Worm (Caenorhabditis elegans) whole organism, L3 larva: ENCODE results near the gene eif-2D.
A peak's percentile ranks its signal among the peaks of the same experiment; 100 is the strongest.

Source experiments
- ZK546.5 ChIP-seq: sonication (generic microtip); optimal IDR thresholded peaks from 2 replicates; lab custom pipeline; 2017; ENCODE audit warnings: missing biosample characterization, missing genetic modification characterization
- aly-2 ChIP-seq: fragments of 150-350 bp; optimal IDR thresholded peaks from 2 replicates; lab custom pipeline; 2014; ENCODE audit warnings: missing biosample characterization, missing genetic modification characterization
- ama-1 ChIP-seq: fragments of 150-350 bp; optimal IDR thresholded peaks from 2 replicates; lab custom pipeline; 2018
- ceh-28 ChIP-seq: fragments of 150-350 bp; optimal IDR thresholded peaks from 2 replicates; lab custom pipeline; 2014; ENCODE audit warnings: missing biosample characterization, missing genetic modification reagents, missing genetic modification characterization
- ceh-82 ChIP-seq: fragments of 150-350 bp; optimal IDR thresholded peaks from 2 replicates; lab custom pipeline; 2014; ENCODE audit warnings: missing biosample characterization, missing genetic modification characterization
- ceh-9 ChIP-seq: sonication (generic microtip); optimal IDR thresholded peaks from 2 replicates; lab custom pipeline; 2018; ENCODE audit warnings: missing biosample characterization, missing genetic modification characterization
- daf-12 ChIP-seq: fragments of 150-350 bp; optimal IDR thresholded peaks from 2 replicates; lab custom pipeline; 2014; ENCODE audit warnings: missing biosample characterization, missing genetic modification reagents, missing genetic modification characterization
- egl-27 ChIP-seq: sonication (generic microtip); optimal IDR thresholded peaks from 4 replicates; lab custom pipeline; 2017; ENCODE audit warnings: missing biosample characterization, missing genetic modification reagents, missing genetic modification characterization
- egl-5 ChIP-seq: fragments of 150-350 bp; optimal IDR thresholded peaks from 2 replicates; lab custom pipeline; 2017; ENCODE audit warnings: missing biosample characterization, missing genetic modification reagents, missing genetic modification characterization, inconsistent platforms
- elt-1 ChIP-seq: fragments of 150-350 bp; optimal IDR thresholded peaks from 2 replicates; lab custom pipeline; 2014; ENCODE audit warnings: missing biosample characterization, missing genetic modification characterization
- elt-2 ChIP-seq: sonication (generic microtip); optimal IDR thresholded peaks from 2 replicates; lab custom pipeline; 2016; ENCODE audit warnings: missing genetic modification reagents, mild to moderate bottlenecking, missing genetic modification characterization, missing compliant biosample characterization
- eor-1 ChIP-seq, 2 experiments: fragments of 150-350 bp; optimal IDR thresholded peaks; 2 replicates each; lab custom pipeline; 2014 to 2018; ENCODE audit warnings: missing biosample characterization in 2 of 2, missing genetic modification characterization in 2 of 2
- fkh-10 ChIP-seq: sonication (generic microtip); optimal IDR thresholded peaks from 2 replicates; lab custom pipeline; 2017; ENCODE audit warnings: missing biosample characterization, missing genetic modification reagents, missing genetic modification characterization
- fos-1 ChIP-seq: fragments of 150-350 bp; optimal IDR thresholded peaks from 2 replicates; lab custom pipeline; 2014; ENCODE audit warnings: missing biosample characterization, missing genetic modification characterization
- hmg-11 ChIP-seq: sonication (generic microtip); optimal IDR thresholded peaks from 2 replicates; lab custom pipeline; 2016; ENCODE audit warnings: missing genetic modification characterization, missing compliant biosample characterization
- jun-1 ChIP-seq: fragments of 150-350 bp; optimal IDR thresholded peaks from 2 replicates; lab custom pipeline; 2014; ENCODE audit warnings: missing biosample characterization, missing genetic modification reagents, missing genetic modification characterization
- lin-15B ChIP-seq: fragments of 150-350 bp; optimal IDR thresholded peaks from 2 replicates; lab custom pipeline; 2014; ENCODE audit warnings: missing biosample characterization, missing genetic modification characterization
- lin-39 ChIP-seq: fragments of 150-350 bp; optimal IDR thresholded peaks from 2 replicates; lab custom pipeline; 2018; ENCODE audit warnings: missing biosample characterization, missing genetic modification reagents, missing genetic modification characterization
- lsy-12 ChIP-seq: sonication (generic microtip); optimal IDR thresholded peaks from 2 replicates; lab custom pipeline; 2016; ENCODE audit warnings: mild to moderate bottlenecking, missing genetic modification characterization, missing compliant biosample characterization
- mdl-1 ChIP-seq: fragments of 150-350 bp; optimal IDR thresholded peaks from 2 replicates; lab custom pipeline; 2014; ENCODE audit warnings: missing biosample characterization, missing genetic modification characterization
- nfya-1 ChIP-seq: sonication (generic microtip); optimal IDR thresholded peaks from 2 replicates; lab custom pipeline; 2017; ENCODE audit warnings: missing genetic modification characterization, mild to moderate bottlenecking, missing compliant biosample characterization, antibody characterized with exemption, moderate library complexity; ENCODE audit not compliant: insufficient read depth
- nhr-11 ChIP-seq: fragments of 150-350 bp; optimal IDR thresholded peaks from 2 replicates; lab custom pipeline; 2014; ENCODE audit warnings: missing biosample characterization, missing genetic modification characterization
- nhr-12 ChIP-seq: fragments of 150-350 bp; optimal IDR thresholded peaks from 2 replicates; lab custom pipeline; 2014; ENCODE audit warnings: missing biosample characterization, missing genetic modification characterization
- nhr-23 ChIP-seq: fragments of 150-350 bp; optimal IDR thresholded peaks from 2 replicates; lab custom pipeline; 2014; ENCODE audit warnings: missing biosample characterization, missing genetic modification reagents, missing genetic modification characterization
- nhr-43 ChIP-seq: sonication (generic microtip); optimal IDR thresholded peaks from 2 replicates; lab custom pipeline; 2016; ENCODE audit warnings: mild to moderate bottlenecking, missing genetic modification characterization, missing compliant biosample characterization; ENCODE audit not compliant: poor library complexity, severe bottlenecking
- nhr-67 ChIP-seq: fragments of 150-350 bp; optimal IDR thresholded peaks from 2 replicates; lab custom pipeline; 2014; ENCODE audit warnings: missing biosample characterization, missing genetic modification characterization
- nhr-76 ChIP-seq: fragments of 150-350 bp; sonication (generic microtip); optimal IDR thresholded peaks from 5 replicates; lab custom pipeline; 2014; ENCODE audit warnings: missing biosample characterization, missing genetic modification characterization
- nhr-77 ChIP-seq: fragments of 150-350 bp; optimal IDR thresholded peaks from 2 replicates; lab custom pipeline; 2014; ENCODE audit warnings: missing biosample characterization, missing genetic modification characterization
- pha-4 ChIP-seq: fragments of 150-350 bp; optimal IDR thresholded peaks from 2 replicates; lab custom pipeline; 2014; ENCODE audit warnings: missing biosample characterization, missing genetic modification reagents, missing genetic modification characterization
- pqm-1 ChIP-seq: fragments of 150-350 bp; optimal IDR thresholded peaks from 2 replicates; lab custom pipeline; 2017; ENCODE audit warnings: missing biosample characterization, missing genetic modification characterization, inconsistent platforms
- skn-1 ChIP-seq: fragments of 150-350 bp; optimal IDR thresholded peaks from 2 replicates; lab custom pipeline; 2014; ENCODE audit warnings: missing biosample characterization, missing genetic modification characterization
- snpc-4 ChIP-seq: fragments of 150-350 bp; optimal IDR thresholded peaks from 2 replicates; lab custom pipeline; 2014; ENCODE audit warnings: missing biosample characterization, missing genetic modification characterization
- tbx-2 ChIP-seq: sonication (generic microtip); optimal IDR thresholded peaks from 2 replicates; lab custom pipeline; 2016; ENCODE audit warnings: mild to moderate bottlenecking, missing genetic modification characterization, missing compliant biosample characterization
- unc-62 ChIP-seq: fragments of 150-350 bp; sonication (generic microtip); optimal IDR thresholded peaks from 4 replicates; lab custom pipeline; 2014; ENCODE audit warnings: missing biosample characterization, missing genetic modification reagents, missing genetic modification characterization
- zag-1 ChIP-seq: fragments of 150-350 bp; optimal IDR thresholded peaks from 2 replicates; lab custom pipeline; 2014; ENCODE audit warnings: missing biosample characterization, missing genetic modification characterization
- ztf-11 ChIP-seq: fragments of 150-350 bp; optimal IDR thresholded peaks from 2 replicates; lab custom pipeline; 2014; ENCODE audit warnings: missing biosample characterization, missing genetic modification characterization
- ztf-4 ChIP-seq: fragments of 150-350 bp; optimal IDR thresholded peaks from 2 replicates; lab custom pipeline; 2014; ENCODE audit warnings: missing biosample characterization, missing genetic modification characterization

Gene eif-2D

DNA sequence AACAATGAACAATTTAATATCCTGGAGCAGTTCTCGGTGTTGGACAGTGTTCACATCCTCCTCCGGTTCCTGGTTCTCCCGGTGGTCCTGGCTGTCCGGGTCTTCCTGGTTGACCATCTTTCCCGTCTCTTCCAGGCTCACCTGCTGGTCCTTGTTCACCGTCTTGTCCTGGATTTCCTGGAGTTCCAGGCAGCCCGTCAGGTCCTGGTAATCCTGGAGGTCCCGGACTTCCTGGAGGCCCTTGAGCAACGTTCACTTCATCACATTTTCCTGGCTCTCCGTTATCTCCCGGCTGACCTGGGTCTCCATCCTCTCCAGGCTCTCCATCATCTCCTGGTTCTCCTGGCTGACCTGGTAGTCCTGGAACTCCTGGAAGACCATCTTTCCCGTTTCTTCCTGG, 40.1 kb upstream of the eif-2D start:
- TF ChIP-seq fos-1 (tag; lab: Kevin White, UChicago) (no peak), ama-1 (no peak), ceh-28 (tag; lab: Kevin White, UChicago) (no peak), ceh-9 (no peak), lin-39 (no peak), ztf-11 (tag; lab: Kevin White, UChicago) (no peak), nfya-1 (tag; lab: Kevin White, UChicago) (no peak), unc-62 (GFP tag; lab: Kevin White, UChicago) (no peak), eor-1 (tag; optimal IDR thresholded peaks at IDR 0.05; lab: Kevin White, UChicago) (no peak), ceh-82 (tag; lab: Kevin White, UChicago) (no peak), nhr-76 (tag; lab: Kevin White, UChicago) (no peak), elt-1 (no peak)

DNA sequence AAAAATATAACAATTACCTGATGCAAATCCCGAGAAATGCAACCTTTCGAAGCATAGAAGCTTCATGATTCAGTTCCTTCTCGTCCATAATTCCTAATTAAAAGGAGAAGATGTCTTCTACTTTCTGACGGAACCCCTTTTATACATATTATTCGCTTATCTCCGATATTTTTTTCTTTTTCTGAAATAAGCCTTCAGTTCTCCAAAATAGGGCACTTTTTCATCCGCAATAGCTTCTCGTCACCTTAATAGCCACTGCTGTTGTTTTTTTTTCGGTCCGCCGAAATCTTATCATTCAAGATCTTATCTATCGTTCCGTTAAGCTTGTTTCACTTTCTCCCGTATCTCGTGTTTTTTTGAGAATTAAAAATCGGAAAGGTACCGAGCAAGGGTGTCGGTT, 39.2 kb upstream of the eif-2D start, which contains the start of gene bli-2:
TSS of gene bli-2 (minus strand) at position 101 of the 400 bp plus-strand sequence.
- TF ChIP-seq egl-5 (no peak), ZK546.5 (no peak), daf-12 (tag; lab: Kevin White, UChicago) (no peak), snpc-4 (tag; lab: Kevin White, UChicago) (no peak), ztf-4 (tag; lab: Kevin White, UChicago) (no peak), fos-1 (tag; lab: Kevin White, UChicago) (no peak), nhr-23 (tag; lab: Kevin White, UChicago) (no peak), lsy-12 (tag; lab: Kevin White, UChicago) (no peak), ztf-11 (tag; lab: Kevin White, UChicago) (no peak), nhr-76 (tag; lab: Kevin White, UChicago) (no peak), skn-1 (tag; lab: Kevin White, UChicago) (no peak), zag-1 (tag; lab: Kevin White, UChicago) (no peak), nhr-12 (no peak), nhr-43 (no peak), nfya-1 (tag; lab: Kevin White, UChicago) (no peak), aly-2 (no peak), unc-62 (GFP tag; lab: Kevin White, UChicago) (no peak)

DNA sequence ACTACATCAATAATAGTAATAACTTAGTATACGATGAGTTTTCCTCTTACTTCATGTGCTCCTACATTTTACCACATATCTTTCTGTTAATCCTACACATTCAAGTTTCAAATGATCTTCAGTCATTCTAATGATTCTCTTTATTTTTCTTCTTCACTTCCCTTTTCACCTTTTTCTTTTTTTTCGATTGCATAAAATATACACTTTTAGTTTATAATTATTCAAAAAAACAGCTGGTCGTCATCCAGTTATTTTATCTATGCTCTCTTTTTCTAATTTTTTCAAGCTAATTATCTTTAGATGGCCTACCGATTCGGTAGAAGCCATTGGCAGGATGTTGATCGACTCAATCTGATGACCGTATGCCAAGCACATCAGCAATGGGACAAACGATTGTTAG, 37.3 kb upstream of the eif-2D start, which contains the start of gene F59E12.1:
TSS of gene F59E12.1 (plus strand) at position 301 of the 400 bp plus-strand sequence.
- TF ChIP-seq snpc-4 (tag; lab: Kevin White, UChicago) (no peak), elt-2 (no peak), nhr-12 (no peak), elt-1 (no peak), mdl-1 (no peak), lsy-12 (tag; lab: Kevin White, UChicago) (no peak), nhr-77 (tag; lab: Kevin White, UChicago) (no peak), daf-12 (tag; lab: Kevin White, UChicago) (no peak), nhr-43 (no peak), pha-4 (tag; lab: Kevin White, UChicago) (no peak)

DNA sequence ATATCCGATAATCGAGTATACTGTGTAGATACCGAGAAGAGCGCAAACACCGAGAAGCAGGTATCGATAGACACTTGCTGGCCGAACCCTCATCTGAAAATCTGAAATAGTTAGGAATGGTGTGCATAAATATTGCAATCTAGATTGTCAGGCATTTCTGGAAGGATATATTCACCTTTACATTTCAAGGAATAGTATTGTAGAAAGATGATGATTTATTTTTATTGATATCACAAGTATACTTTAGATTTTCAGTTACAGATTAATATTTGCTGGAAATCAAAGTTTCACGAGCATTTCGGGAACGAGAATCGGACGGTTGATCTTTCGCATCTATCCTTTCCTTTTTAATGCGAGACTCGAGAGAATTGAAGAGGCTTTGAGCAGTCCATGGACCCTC, 31.8 kb upstream of the eif-2D start, which contains the start of gene fut-3:
TSS of gene fut-3 (minus strand) at position 101 of the 400 bp plus-strand sequence.
- no peak for TF ChIP-seq ceh-82 (tag; lab: Kevin White, UChicago)
- TF ChIP-seq, all 47 proteins: peak for 0

DNA sequence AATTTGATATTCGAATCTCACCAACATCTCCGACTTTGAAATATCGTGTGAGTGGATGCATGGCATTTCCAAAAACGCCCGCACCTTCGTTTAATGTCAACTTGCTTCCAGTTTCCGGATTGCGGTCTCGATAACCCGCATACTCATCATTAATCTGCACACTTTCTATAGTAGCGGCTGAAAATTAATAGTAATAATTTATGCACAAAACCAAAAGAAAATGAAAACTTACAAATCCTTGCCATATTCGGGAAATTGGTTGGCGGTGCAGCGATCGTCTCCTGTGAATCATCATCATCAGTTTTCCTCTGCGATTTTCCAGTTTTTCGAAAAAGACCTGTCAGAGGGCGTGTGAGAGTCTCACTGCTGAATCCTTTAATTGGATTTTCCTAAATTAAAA, 31.4 kb upstream of the eif-2D start:
- no peak for TF ChIP-seq egl-5

DNA sequence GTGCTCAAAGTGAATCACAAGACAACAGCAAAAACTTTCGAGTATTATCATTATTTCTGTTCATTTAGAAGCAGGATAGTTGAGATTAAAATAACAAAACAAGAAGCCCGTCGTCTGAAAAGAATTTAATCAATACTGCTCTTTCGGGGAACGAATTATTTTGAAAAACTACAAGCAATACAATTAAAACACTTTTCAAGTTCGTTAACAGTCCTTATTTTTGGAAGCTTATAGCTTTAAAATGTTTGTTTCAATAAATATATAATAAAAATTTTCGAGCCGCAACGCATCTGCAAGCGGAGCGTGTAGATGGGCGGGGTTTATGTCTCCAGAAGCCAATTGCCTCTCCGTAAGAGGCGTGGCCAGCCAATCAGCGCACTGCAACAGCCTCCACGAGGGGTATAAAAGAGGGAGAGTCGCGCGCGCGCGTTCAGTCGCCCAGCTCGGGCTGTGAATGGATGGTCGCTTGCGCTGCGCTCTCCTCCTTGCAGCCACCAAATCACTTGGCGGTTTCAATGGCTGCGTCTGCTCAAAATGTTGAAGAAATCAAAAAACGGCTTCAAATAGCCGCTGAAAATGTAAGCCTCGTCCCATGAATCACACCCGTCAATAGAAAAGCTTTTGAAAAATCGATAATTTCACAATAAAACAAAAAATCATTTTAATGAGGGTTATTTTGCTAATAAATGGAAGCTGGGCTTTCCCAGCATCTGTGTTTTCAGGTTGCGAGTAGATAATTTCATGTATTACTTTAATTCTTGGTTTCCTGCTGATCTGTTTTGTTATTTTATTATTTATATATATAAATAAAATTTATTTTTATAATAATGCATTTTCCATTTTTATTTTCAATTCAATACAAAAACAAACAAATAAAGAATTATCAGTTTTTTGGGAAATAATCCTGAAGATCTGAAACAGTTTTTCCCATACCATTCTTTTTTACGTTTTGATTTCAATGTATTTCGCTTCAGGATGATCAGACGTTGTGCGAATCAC, 30.5 kb upstream of the eif-2D start, which contains the start of the genes ift-43 and mdt-26:
TSS of gene ift-43 (minus strand) at position 51 of the 999 bp plus-strand sequence.
TSS of gene mdt-26 (plus strand) at position 446 of the 999 bp plus-strand sequence.
- TF ChIP-seq ztf-4 (tag; lab: Kevin White, UChicago) (peak; percentile 56), nhr-67 (tag; lab: Kevin White, UChicago) (no peak), nhr-11 (tag; lab: Kevin White, UChicago) (no peak), tbx-2 (tag; lab: Kevin White, UChicago) (peak; percentile 67), pha-4 (tag; lab: Kevin White, UChicago) (peak; percentile 73), pqm-1 (tag; lab: Kevin White, UChicago) (peak; percentile 2), lsy-12 (tag; lab: Kevin White, UChicago) (peak; percentile 74), hmg-11 (peak; percentile 98), aly-2 (peak; percentile 76), mdl-1 (peak; percentile 46), egl-5 (peak; percentile 60), fkh-10 (GFP tag; lab: Kevin White, UChicago) (peak; percentile 19), elt-2 (peak; percentile 65), nhr-77 (tag; lab: Kevin White, UChicago) (no peak), lin-15B (tag; lab: Kevin White, UChicago) (peak; percentile 80), nfya-1 (tag; lab: Kevin White, UChicago) (peak; percentile 100), elt-1 (no peak), nhr-23 (tag; lab: Kevin White, UChicago) (peak; percentile 49), jun-1 (tag; lab: Kevin White, UChicago) (peak; percentile 36), unc-62 (GFP tag; lab: Kevin White, UChicago) (peak; percentile 10), eor-1 (tag; optimal IDR thresholded peaks at IDR 0.05; lab: Kevin White, UChicago) (no peak), egl-27 (tag; lab: Kevin White, UChicago) (no peak), nhr-43 (peak; percentile 78), skn-1 (tag; lab: Kevin White, UChicago) (no peak), lin-39 (peak; percentile 98)
